2 worm cellular contexts compared by ENCODE assay signal in genomic region chrX:2506738-2507137, ce11.
TF ChIP-seq lines count a peak whose summit lies in the region.

No protein-coding gene starts in this region.

TF ChIP-seq in whole organism, L1 larva, 84 proteins besides CTCF, POLR2A, EP300 and RAD21 (continues in another document):
- TF ChIP-seq Y116A8C.19 (tag; optimal IDR thresholded peaks at IDR 0.05; lab: Kevin White, UChicago; ENCODE audit: borderline replicate concordance) (no peak), nhr-76 (tag; optimal IDR thresholded peaks at IDR 0.05; lab: Kevin White, UChicago) (no peak), skn-1 (tag; optimal IDR thresholded peaks at IDR 0.05; lab: Kevin White, UChicago) (no peak), unc-86 (tag; optimal IDR thresholded peaks at IDR 0.05; lab: Kevin White, UChicago) (peak; percentile 38), zag-1 (tag; optimal IDR thresholded peaks at IDR 0.05; lab: Kevin White, UChicago) (no peak), ztf-11 (tag; optimal IDR thresholded peaks at IDR 0.05; lab: Kevin White, UChicago) (no peak), pax-3 (tag; optimal IDR thresholded peaks at IDR 0.05; lab: Kevin White, UChicago) (peak; percentile 5), fkh-8 (tag; optimal IDR thresholded peaks at IDR 0.05; lab: Kevin White, UChicago) (peak; percentile 62), irx-1 (tag; optimal IDR thresholded peaks at IDR 0.05; lab: Kevin White, UChicago) (no peak), fkh-4 (tag; optimal IDR thresholded peaks at IDR 0.05; lab: Kevin White, UChicago; ENCODE audit: borderline replicate concordance) (no peak), ama-1 (optimal IDR thresholded peaks at IDR 0.05; lab: Kevin White, UChicago) (no peak), unc-62 (GFP tag; optimal IDR thresholded peaks at IDR 0.05; lab: Kevin White, UChicago) (no peak), blmp-1 (tag; optimal IDR thresholded peaks at IDR 0.05; lab: Kevin White, UChicago) (no peak), pag-3 (tag; optimal IDR thresholded peaks at IDR 0.05; lab: Kevin White, UChicago; ENCODE audit: borderline replicate concordance, insufficient read depth) (no peak), pqm-1 (tag; optimal IDR thresholded peaks at IDR 0.05; lab: Kevin White, UChicago) (no peak), grh-1 (GFP tag; IDR thresholded peaks at IDR 0.05; lab: Robert Waterston, UW) (no peak), zip-4 (GFP tag; optimal IDR thresholded peaks at IDR 0.05; lab: Kevin White, UChicago) (no peak), C16A3.4 (tag; optimal IDR thresholded peaks at IDR 0.05; lab: Kevin White, UChicago) (no peak), rnt-1 (tag; optimal IDR thresholded peaks at IDR 0.05; lab: Kevin White, UChicago) (no peak), snu-23 (GFP tag; optimal IDR thresholded peaks at IDR 0.05; lab: Kevin White, UChicago) (no peak), nhr-71 (tag; optimal IDR thresholded peaks at IDR 0.05; lab: Kevin White, UChicago) (peak; percentile 60), unc-30 (tag; optimal IDR thresholded peaks at IDR 0.05; lab: Kevin White, UChicago) (no peak), vab-15 (tag; optimal IDR thresholded peaks at IDR 0.05; lab: Kevin White, UChicago) (no peak), mdl-1 (tag; optimal IDR thresholded peaks at IDR 0.05; lab: Kevin White, UChicago) (no peak), tlp-1 (tag; optimal IDR thresholded peaks at IDR 0.05; lab: Kevin White, UChicago) (no peak), ceh-90 (tag; optimal IDR thresholded peaks at IDR 0.05; lab: Kevin White, UChicago) (no peak), lin-13 (GFP tag; optimal IDR thresholded peaks at IDR 0.05; lab: Kevin White, UChicago) (no peak), nhr-47 (tag; optimal IDR thresholded peaks at IDR 0.05; lab: Kevin White, UChicago) (peak; percentile 46), F16B12.6 (tag; optimal IDR thresholded peaks at IDR 0.05; lab: Kevin White, UChicago) (no peak), efl-3 (GFP tag; optimal IDR thresholded peaks at IDR 0.05; lab: Kevin White, UChicago) (no peak), nhr-77 (tag; optimal IDR thresholded peaks at IDR 0.05; lab: Kevin White, UChicago) (no peak), sup-37 (GFP tag; optimal IDR thresholded peaks at IDR 0.05; lab: Kevin White, UChicago) (no peak), mef-2 (tag; optimal IDR thresholded peaks at IDR 0.05; lab: Kevin White, UChicago) (no peak), dpl-1 (GFP tag; optimal IDR thresholded peaks at IDR 0.05; lab: Kevin White, UChicago) (no peak), nhr-84 (tag; optimal IDR thresholded peaks at IDR 0.05; lab: Kevin White, UChicago) (no peak), nhr-28 (tag; optimal IDR thresholded peaks at IDR 0.05; lab: Kevin White, UChicago) (no peak), ztf-4 (tag; optimal IDR thresholded peaks at IDR 0.05; lab: Kevin White, UChicago) (peak; percentile 15), snpc-4 (tag; optimal IDR thresholded peaks at IDR 0.05; lab: Kevin White, UChicago) (no peak), ceh-8 (GFP tag; optimal IDR thresholded peaks at IDR 0.05; lab: Kevin White, UChicago) (no peak), C34B4.2 (tag; optimal IDR thresholded peaks at IDR 0.05; lab: Kevin White, UChicago) (no peak), ceh-63 (GFP tag; optimal IDR thresholded peaks at IDR 0.05; lab: Kevin White, UChicago) (no peak), jun-1 (tag; optimal IDR thresholded peaks at IDR 0.05; lab: Kevin White, UChicago) (no peak), dsc-1 (tag; optimal IDR thresholded peaks at IDR 0.05; lab: Kevin White, UChicago) (peak; percentile 22), lin-14 (GFP tag; optimal IDR thresholded peaks at IDR 0.05; lab: Kevin White, UChicago) (peak; percentile 28), lin-39 (tag; optimal IDR thresholded peaks at IDR 0.05; lab: Kevin White, UChicago) (no peak), aly-2 (tag; optimal IDR thresholded peaks at IDR 0.05; lab: Kevin White, UChicago) (no peak), nhr-12 (tag; optimal IDR thresholded peaks at IDR 0.05; lab: Kevin White, UChicago) (no peak), lin-15B (tag; optimal IDR thresholded peaks at IDR 0.05; lab: Kevin White, UChicago) (no peak), mab-9 (GFP tag; IDR thresholded peaks at IDR 0.05; lab: Robert Waterston, UW) (no peak)

TF ChIP-seq in whole organism, L4 larva, 104 proteins besides CTCF, POLR2A, EP300 and RAD21:
- TF ChIP-seq F26F4.8 (GFP tag; conservative IDR thresholded peaks at IDR 0.05; lab: Robert Waterston, UW): no peak
- 0 out of 2 replicates have a peak, but pooled peaks have one; percentile 21 for TF ChIP-seq ctbp-1 (GFP tag; IDR thresholded peaks at IDR 0.05; lab: Robert Waterston, UW)
